Worm (Caenorhabditis elegans) whole organism, young adult: Measurements from ENCODE around the gene F07H5.10.

Experiments
- ama-1 ChIP-seq, 3 experiments: fragments of 150-350 bp in 1 of 3; sonication (generic microtip) in 2 of 3; optimal IDR thresholded peaks; 2 replicates each; lab custom pipeline; 2014 to 2018; ENCODE audit warnings: missing biosample characterization in 2 of 3, missing genetic modification characterization in 2 of 3, missing genetic modification reagents in 2 of 3
- aptf-2 ChIP-seq: fragments of 200-800 bp; sonication (Bioruptor generic); conservative IDR thresholded peaks from 2 replicates; pipeline ENCODE4 v1.3.6; 2022; ENCODE audit warnings: missing genetic modification reagents, missing genetic modification characterization, missing compliant biosample characterization
- attf-5 ChIP-seq: fragments of 200-800 bp; sonication (Bioruptor generic); optimal IDR thresholded peaks from 2 replicates; lab custom pipeline; 2018; ENCODE audit warnings: mild to moderate bottlenecking, missing genetic modification characterization, missing compliant biosample characterization
- chd-7 ChIP-seq: sonication (generic microtip); optimal IDR thresholded peaks from 2 replicates; lab custom pipeline; 2016; ENCODE audit warnings: mild to moderate bottlenecking, missing genetic modification characterization, moderate library complexity, missing compliant biosample characterization
- die-1 ChIP-seq: sonication (generic microtip); optimal IDR thresholded peaks from 2 replicates; lab custom pipeline; 2016; ENCODE audit warnings: missing genotype, mild to moderate bottlenecking, missing genetic modification characterization, missing compliant biosample characterization
- egl-18 ChIP-seq: fragments of 200-800 bp; sonication (Bioruptor generic); IDR thresholded peaks from 2 replicates; pipeline ENCODE4 v1.3.6; 2022; ENCODE audit warnings: missing genetic modification reagents, missing genetic modification characterization, missing compliant biosample characterization
- egrh-3 ChIP-seq: fragments of 200-800 bp; sonication (Bioruptor generic); IDR thresholded peaks from 2 replicates; pipeline ENCODE4 v1.3.6; 2022; ENCODE audit warnings: missing genetic modification reagents, missing genetic modification characterization, missing compliant biosample characterization
- hsf-1 ChIP-seq: fragments of 200-800 bp; sonication (Bioruptor generic); IDR thresholded peaks from 2 replicates; pipeline ENCODE4 v1.3.6; 2022; ENCODE audit warnings: missing genetic modification reagents, missing genetic modification characterization, missing compliant biosample characterization
- lin-54 ChIP-seq: fragments of 200-800 bp; sonication (Bioruptor generic); optimal IDR thresholded peaks from 2 replicates; lab custom pipeline; 2018; ENCODE audit warnings: mild to moderate bottlenecking, missing genetic modification characterization, missing compliant biosample characterization
- madf-8 ChIP-seq: fragments of 200-800 bp; sonication (Bioruptor generic); conservative IDR thresholded peaks from 2 replicates; pipeline ENCODE4 v1.3.6; 2022; ENCODE audit warnings: missing genetic modification reagents, missing genetic modification characterization, missing compliant biosample characterization
- nfya-1 ChIP-seq: sonication (generic microtip); optimal IDR thresholded peaks from 2 replicates; lab custom pipeline; 2017; ENCODE audit warnings: antibody characterized with exemption, missing compliant biosample characterization, missing genetic modification characterization, borderline replicate concordance; ENCODE audit not compliant: insufficient read depth
- tbx-9 ChIP-seq: sonication (generic microtip); optimal IDR thresholded peaks from 2 replicates; lab custom pipeline; 2016; ENCODE audit warnings: borderline replicate concordance, missing genetic modification characterization, inconsistent platforms, missing compliant biosample characterization

ce11 chrII:8856524-8856923 is 48.1 kb upstream of the F07H5.10 start:
- TF ChIP-seq lin-54 (GFP tag; lab: Kevin White, UChicago), result no peak
- TF ChIP-seq die-1 (tag; lab: Kevin White, UChicago), result no peak
- no peak for TF ChIP-seq chd-7 (tag; lab: Kevin White, UChicago)
- no peak for TF ChIP-seq tbx-9 (tag; lab: Kevin White, UChicago)
- no peak for TF ChIP-seq nfya-1 (tag; lab: Kevin White, UChicago)
- no peak for TF ChIP-seq egl-18 (GFP tag; lab: Robert Waterston, UW)
- TF ChIP-seq hsf-1, result no peak
- no peak for TF ChIP-seq egrh-3
- TF ChIP-seq ama-1 (optimal IDR thresholded peaks at IDR 0.05; lab: Kevin White, UChicago), result no peak
- TF ChIP-seq ama-1 (GFP tag; optimal IDR thresholded peaks at IDR 0.05; lab: Kevin White, UChicago), result no peak
- no peak for TF ChIP-seq aptf-2 (GFP tag; lab: Robert Waterston, UW)
- TF ChIP-seq madf-8, result no peak
- TF ChIP-seq attf-5 (GFP tag; lab: Kevin White, UChicago), result no peak
